Fruit fly (Drosophila melanogaster) whole organism, embryonic: ENCODE results near the gene mof.

Source experiments
- Asciz ChIP-seq: fragments of 200-800 bp; sonication (Bioruptor generic); optimal IDR thresholded peaks from 2 replicates; lab custom pipeline; 2017; ENCODE audit warnings: missing biosample characterization, mild to moderate bottlenecking, missing genetic modification characterization, missing genetic modification reagents
- Atf-2 ChIP-seq: fragments of 200-800 bp; sonication (Bioruptor generic); optimal IDR thresholded peaks from 2 replicates; lab custom pipeline; 2016; ENCODE audit warnings: missing biosample characterization, missing genetic modification characterization
- Atf6 ChIP-seq: fragments of 200-800 bp; sonication (Bioruptor generic); IDR thresholded peaks from 2 replicates; pipeline ENCODE4 v1.3.6; 2022; ENCODE audit warnings: missing biosample characterization, missing genetic modification characterization
- Blimp-1 ChIP-seq: fragments of 200-800 bp; sonication (Bioruptor generic); optimal IDR thresholded peaks from 3 replicates; lab custom pipeline; 2018; ENCODE audit warnings: missing biosample characterization, missing genetic modification characterization, mild to moderate bottlenecking, moderate library complexity, missing genetic modification reagents
- CG11093 ChIP-seq: fragments of 200-800 bp; sonication (Bioruptor generic); IDR thresholded peaks from 3 replicates; pipeline ENCODE4 v1.3.6; 2022; ENCODE audit warnings: missing biosample characterization, missing genetic modification characterization
- CG11695 ChIP-seq: fragments of 200-800 bp; sonication (Bioruptor generic); IDR thresholded peaks from 3 replicates; pipeline ENCODE4 v1.3.6; 2022; ENCODE audit warnings: missing biosample characterization, missing genetic modification characterization
- CG11723 ChIP-seq: fragments of 200-800 bp; sonication (Bioruptor generic); optimal IDR thresholded peaks from 2 replicates; lab custom pipeline; 2017; ENCODE audit warnings: missing biosample characterization, mild to moderate bottlenecking, missing genetic modification characterization
- CG13894 ChIP-seq: fragments of 200-800 bp; sonication (Bioruptor generic); optimal IDR thresholded peaks from 3 replicates; lab custom pipeline; 2018; ENCODE audit warnings: missing biosample characterization, mild to moderate bottlenecking, missing genetic modification characterization, moderate library complexity
- CG17328 ChIP-seq: fragments of 200-800 bp; sonication (Bioruptor generic); IDR thresholded peaks from 2 replicates; pipeline ENCODE4 v1.3.6; 2022; ENCODE audit warnings: missing biosample characterization, missing genetic modification characterization
- CG17359 ChIP-seq: fragments of 200-800 bp; sonication (Bioruptor generic); optimal IDR thresholded peaks from 3 replicates; lab custom pipeline; 2018; ENCODE audit warnings: missing biosample characterization, mild to moderate bottlenecking, missing genetic modification characterization, moderate library complexity
- CG1792 ChIP-seq: fragments of 200-800 bp; sonication (Bioruptor generic); optimal IDR thresholded peaks from 2 replicates; lab custom pipeline; 2016; ENCODE audit warnings: missing biosample characterization, missing genetic modification characterization
- CG2202 ChIP-seq: fragments of 200-800 bp; sonication (Bioruptor generic); optimal IDR thresholded peaks from 2 replicates; lab custom pipeline; 2018; ENCODE audit warnings: missing biosample characterization, mild to moderate bottlenecking, missing genetic modification characterization
- CG3163 ChIP-seq: fragments of 200-800 bp; sonication (Bioruptor generic); optimal IDR thresholded peaks from 3 replicates; lab custom pipeline; 2016; ENCODE audit warnings: missing biosample characterization, missing genetic modification characterization
- CG32772 ChIP-seq: fragments of 200-800 bp; sonication (Bioruptor generic); IDR thresholded peaks from 2 replicates; pipeline ENCODE4 v1.3.6; 2022; ENCODE audit warnings: missing biosample characterization, missing genetic modification characterization
- CG34422 ChIP-seq: fragments of 200-800 bp; sonication (Bioruptor generic); IDR thresholded peaks from 3 replicates; pipeline ENCODE4 v1.3.6; 2022; ENCODE audit warnings: missing biosample characterization, missing genetic modification characterization
- CG3995 ChIP-seq: fragments of 200-800 bp; sonication (Bioruptor generic); optimal IDR thresholded peaks from 3 replicates; lab custom pipeline; 2016; ENCODE audit warnings: missing biosample characterization, missing genetic modification characterization
- CG8765 ChIP-seq: fragments of 200-800 bp; sonication (Bioruptor generic); IDR thresholded peaks from 2 replicates; pipeline ENCODE4 v1.3.6; 2022; ENCODE audit warnings: missing biosample characterization, missing genetic modification characterization
- CG9437 ChIP-seq: fragments of 200-800 bp; sonication (Bioruptor generic); optimal IDR thresholded peaks from 2 replicates; lab custom pipeline; 2018; ENCODE audit warnings: missing biosample characterization, mild to moderate bottlenecking, missing genetic modification characterization
- CG9932 ChIP-seq: fragments of 200-800 bp; sonication (Bioruptor generic); IDR thresholded peaks from 2 replicates; pipeline ENCODE4 v1.3.6; 2022; ENCODE audit warnings: missing biosample characterization, missing genetic modification characterization
- CHES-1-like ChIP-seq: fragments of 200-800 bp; sonication (Bioruptor generic); optimal IDR thresholded peaks from 2 replicates; lab custom pipeline; 2016; ENCODE audit warnings: missing biosample characterization, missing genetic modification characterization
- Deaf1 ChIP-seq: fragments of 200-800 bp; optimal IDR thresholded peaks from 3 replicates; lab custom pipeline; 2019; ENCODE audit warnings: missing biosample characterization, mild to moderate bottlenecking, missing genetic modification characterization, moderate library complexity
- Drgx ChIP-seq: fragments of 200-800 bp; sonication (Bioruptor generic); IDR thresholded peaks from 2 replicates; pipeline ENCODE4 v1.3.6; 2022; ENCODE audit warnings: missing biosample characterization, missing genetic modification characterization
- E2f1 ChIP-seq: fragments of 200-800 bp; sonication (Bioruptor generic); IDR thresholded peaks from 2 replicates; pipeline ENCODE4 v1.3.6; 2022; ENCODE audit warnings: missing biosample characterization, missing genetic modification characterization
- Eip74EF ChIP-seq, 2 experiments: fragments of 200-800 bp in 1 of 2; fragments of >200 bp in 1 of 2; sonication (Bioruptor generic) in 1 of 2; optimal IDR thresholded peaks; 2 replicates each; lab custom pipeline; 2017 to 2019; ENCODE audit warnings: missing biosample characterization in 2 of 2, missing genetic modification characterization in 2 of 2, mild to moderate bottlenecking in 1 of 2, moderate library complexity in 1 of 2
- Lpt ChIP-seq: fragments of >200 bp; optimal IDR thresholded peaks from 2 replicates; lab custom pipeline; 2018; ENCODE audit warnings: missing biosample characterization, missing genetic modification characterization
- Mad ChIP-seq: fragments of 200-800 bp; sonication (Bioruptor generic); optimal IDR thresholded peaks from 2 replicates; lab custom pipeline; 2016; ENCODE audit warnings: missing biosample characterization, missing genetic modification characterization
- Mes4 ChIP-seq: fragments of 200-800 bp; sonication (Bioruptor generic); optimal IDR thresholded peaks from 2 replicates; lab custom pipeline; 2016; ENCODE audit warnings: missing biosample characterization, missing genetic modification characterization
- Myb ChIP-seq: fragments of 200-800 bp; sonication (Bioruptor generic); optimal IDR thresholded peaks from 2 replicates; lab custom pipeline; 2016; ENCODE audit warnings: missing biosample characterization, missing genetic modification characterization
- Opbp ChIP-seq: fragments of 200-800 bp; sonication (Bioruptor generic); IDR thresholded peaks from 3 replicates; pipeline ENCODE4 v1.3.6; 2022; ENCODE audit warnings: missing biosample characterization, missing genetic modification characterization; ENCODE audit not compliant: partially characterized antibody
- Poxn ChIP-seq: fragments of 200-800 bp; sonication (Bioruptor generic); IDR thresholded peaks from 2 replicates; pipeline ENCODE4 v1.3.6; 2022; ENCODE audit warnings: missing biosample characterization, missing genetic modification characterization
- Ptx1 ChIP-seq: fragments of 200-800 bp; sonication (Bioruptor generic); IDR thresholded peaks from 2 replicates; pipeline ENCODE4 v1.3.6; 2022; ENCODE audit warnings: missing biosample characterization, missing genetic modification characterization
- Side ChIP-seq: fragments of 200-800 bp; sonication (Bioruptor generic); optimal IDR thresholded peaks from 2 replicates; lab custom pipeline; 2016; ENCODE audit warnings: missing biosample characterization, missing genetic modification characterization
- ab ChIP-seq: fragments of 200-800 bp; sonication (Bioruptor generic); optimal IDR thresholded peaks from 2 replicates; lab custom pipeline; 2016; ENCODE audit warnings: missing biosample characterization, missing genetic modification characterization
- cad ChIP-seq: fragments of >200 bp; optimal IDR thresholded peaks from 2 replicates; lab custom pipeline; 2017; ENCODE audit warnings: missing biosample characterization, missing genetic modification characterization
- ci ChIP-seq: fragments of 200-800 bp; sonication (Bioruptor generic); IDR thresholded peaks from 3 replicates; pipeline ENCODE4 v1.3.6; 2022; ENCODE audit warnings: missing biosample characterization, missing genetic modification characterization
- da ChIP-seq: fragments of 200-800 bp; sonication (Bioruptor generic); optimal IDR thresholded peaks from 2 replicates; lab custom pipeline; 2016; ENCODE audit warnings: missing biosample characterization, missing genetic modification characterization
- disco-r ChIP-seq: fragments of 200-800 bp; sonication (Bioruptor generic); optimal IDR thresholded peaks from 2 replicates; lab custom pipeline; 2016; ENCODE audit warnings: missing biosample characterization, missing genetic modification characterization
- fd96Cb ChIP-seq: fragments of 200-800 bp; sonication (Bioruptor generic); optimal IDR thresholded peaks from 2 replicates; lab custom pipeline; 2018; ENCODE audit warnings: missing biosample characterization, mild to moderate bottlenecking, missing genetic modification characterization, moderate library complexity
- ftz-f1 ChIP-seq: fragments of 200-800 bp; sonication (Bioruptor generic); optimal IDR thresholded peaks from 2 replicates; lab custom pipeline; 2016; ENCODE audit warnings: missing biosample characterization, missing genetic modification characterization
- grau ChIP-seq: fragments of 200-800 bp; optimal IDR thresholded peaks from 3 replicates; lab custom pipeline; 2019; ENCODE audit warnings: missing biosample characterization, mild to moderate bottlenecking, missing genetic modification characterization, moderate library complexity
- kni ChIP-seq: fragments of 200-800 bp; sonication (Bioruptor generic); optimal IDR thresholded peaks from 3 replicates; lab custom pipeline; 2017; ENCODE audit warnings: mild to moderate bottlenecking, missing biosample characterization, missing genetic modification reagents, missing genetic modification characterization
- nmo ChIP-seq: fragments of 200-800 bp; sonication (Bioruptor generic); optimal IDR thresholded peaks from 2 replicates; lab custom pipeline; 2018; ENCODE audit warnings: missing biosample characterization, mild to moderate bottlenecking, missing genetic modification characterization, moderate library complexity
- nom ChIP-seq: fragments of 200-800 bp; sonication (Bioruptor generic); optimal IDR thresholded peaks from 2 replicates; lab custom pipeline; 2017; ENCODE audit warnings: missing biosample characterization, missing genetic modification characterization, mild to moderate bottlenecking, moderate library complexity, missing genetic modification reagents
- odd ChIP-seq: fragments of 200-800 bp; sonication (Bioruptor generic); optimal IDR thresholded peaks from 2 replicates; lab custom pipeline; 2017; ENCODE audit warnings: missing biosample characterization, mild to moderate bottlenecking, missing genetic modification characterization
- p53 ChIP-seq: fragments of 200-800 bp; sonication (Bioruptor generic); optimal IDR thresholded peaks from 2 replicates; lab custom pipeline; 2016; ENCODE audit warnings: missing biosample characterization, missing genetic modification characterization
- peb ChIP-seq: fragments of 200-800 bp; sonication (Bioruptor generic); IDR thresholded peaks from 2 replicates; pipeline ENCODE4 v1.3.6; 2022; ENCODE audit warnings: missing biosample characterization, missing genetic modification characterization
- pros ChIP-seq: fragments of 200-800 bp; sonication (Bioruptor generic); optimal IDR thresholded peaks from 3 replicates; lab custom pipeline; 2019; ENCODE audit warnings: missing biosample characterization, mild to moderate bottlenecking, missing genetic modification characterization, moderate library complexity
- slp2 ChIP-seq: fragments of 200-800 bp; sonication (Bioruptor generic); optimal IDR thresholded peaks from 2 replicates; lab custom pipeline; 2016; ENCODE audit warnings: missing biosample characterization, missing genetic modification characterization
- so ChIP-seq: fragments of 200-800 bp; sonication (Bioruptor generic); IDR thresholded peaks from 3 replicates; pipeline ENCODE4 v1.3.6; 2022; ENCODE audit warnings: missing biosample characterization, missing genetic modification characterization
- sug ChIP-seq: fragments of 200-800 bp; optimal IDR thresholded peaks from 2 replicates; lab custom pipeline; 2019; ENCODE audit warnings: missing biosample characterization, mild to moderate bottlenecking, missing genetic modification characterization, moderate library complexity
- tgo ChIP-seq: fragments of 200-800 bp; sonication (Bioruptor generic); IDR thresholded peaks from 3 replicates; pipeline ENCODE4 v1.3.6; 2022; ENCODE audit warnings: missing biosample characterization, missing genetic modification characterization
- toy ChIP-seq: fragments of 200-800 bp; sonication (Bioruptor generic); IDR thresholded peaks from 2 replicates; pipeline ENCODE4 v1.3.6; 2022; ENCODE audit warnings: missing biosample characterization, missing genetic modification characterization

The mof gene

dm6 chrX:5925793-5926418 is 49.3 kb upstream of the mof start (continued):
- no peak for TF ChIP-seq Atf-2
- TF ChIP-seq Ptx1 (GFP tag; lab: Robert Waterston, UW) = no peak
- no peak for TF ChIP-seq CG2202 (tag; lab: Kevin White, UChicago)
- no peak for TF ChIP-seq Myb
- no peak for TF ChIP-seq CG3163 (GFP tag; lab: Kevin White, UChicago)
- no peak for TF ChIP-seq CG3995 (GFP tag; lab: Kevin White, UChicago)
- TF ChIP-seq cad (GFP tag; lab: Kevin White, UChicago) = no peak
- peak; percentile 41; the same call in 1 of the 3 replicates for TF ChIP-seq CG34422
- no peak for TF ChIP-seq CG8765
- no peak for TF ChIP-seq ab (GFP tag; lab: Kevin White, UChicago)
- peak; percentile 19; the same call in 1 of the 3 replicates for TF ChIP-seq tgo (GFP tag; lab: Robert Waterston, UW)
- TF ChIP-seq CG17359 (tag; lab: Kevin White, UChicago) = peak; percentile 1
- TF ChIP-seq Opbp (GFP tag; lab: Robert Waterston, UW) = no peak
- TF ChIP-seq Lpt (GFP tag; lab: Kevin White, UChicago) = no peak
- TF ChIP-seq da = no peak
- no peak for TF ChIP-seq CG13894 (tag; lab: Kevin White, UChicago)
- TF ChIP-seq Poxn (GFP tag; lab: Robert Waterston, UW) = no peak
- TF ChIP-seq slp2 (GFP tag; lab: Kevin White, UChicago) = no peak
- TF ChIP-seq CG1792 = no peak
- TF ChIP-seq Mes4 (GFP tag; lab: Kevin White, UChicago) = no peak
- TF ChIP-seq Eip74EF (GFP tag; optimal IDR thresholded peaks at IDR 0.05; lab: Kevin White, UChicago) = no peak
- TF ChIP-seq Drgx (GFP tag; lab: Robert Waterston, UW) = peak; percentile 85
- no peak for TF ChIP-seq CG11695 (GFP tag; lab: Robert Waterston, UW)
- no peak for TF ChIP-seq CG9437 (GFP tag; lab: Kevin White, UChicago)
- TF ChIP-seq CHES-1-like = no peak
- TF ChIP-seq CG11723 (GFP tag; lab: Kevin White, UChicago) = no peak
- no peak for TF ChIP-seq Side (GFP tag; lab: Kevin White, UChicago)
- no peak for TF ChIP-seq grau (tag; lab: Kevin White, UChicago)
- TF ChIP-seq E2f1 = no peak
- peak; percentile 59 for TF ChIP-seq nom (GFP tag; lab: Kevin White, UChicago)
- TF ChIP-seq p53 = no peak
- TF ChIP-seq fd96Cb (tag; lab: Kevin White, UChicago) = no peak
- peak; percentile 73 for TF ChIP-seq ci (GFP tag; lab: Robert Waterston, UW)
- TF ChIP-seq toy (GFP tag; lab: Robert Waterston, UW) = no peak
- TF ChIP-seq sug (tag; lab: Kevin White, UChicago) = no peak
- no peak for TF ChIP-seq Deaf1
- peak; percentile 41 for TF ChIP-seq Blimp-1 (GFP tag; lab: Kevin White, UChicago)
- 0 out of 2 replicates have a peak, but pooled peaks have one; percentile 11 for TF ChIP-seq CG32772 (GFP tag; lab: Robert Waterston, UW)
- no peak; the same call in 1 of the 2 replicates for TF ChIP-seq CG17328 (GFP tag; lab: Robert Waterston, UW)
- no peak for TF ChIP-seq CG9932
- TF ChIP-seq ftz-f1 (GFP tag; lab: Kevin White, UChicago) = no peak
- TF ChIP-seq odd (GFP tag; lab: Kevin White, UChicago) = no peak
- no peak for TF ChIP-seq disco-r (GFP tag; lab: Kevin White, UChicago)
- TF ChIP-seq Mad (GFP tag; lab: Kevin White, UChicago) = no peak
- no peak for TF ChIP-seq CG11093 (GFP tag; lab: Robert Waterston, UW)
- 0 out of 2 replicates have a peak, but pooled peaks have one; percentile 6 for TF ChIP-seq peb (GFP tag; lab: Robert Waterston, UW)
- no peak for TF ChIP-seq Atf6 (GFP tag; lab: Robert Waterston, UW)
- no peak for TF ChIP-seq so (GFP tag; lab: Robert Waterston, UW)
- TF ChIP-seq nmo (GFP tag; lab: Kevin White, UChicago) = no peak
- no peak for TF ChIP-seq Asciz (GFP tag; lab: Kevin White, UChicago)
- TF ChIP-seq kni (GFP tag; lab: Kevin White, UChicago) = no peak
- no peak for TF ChIP-seq pros (GFP tag; lab: Kevin White, UChicago)
